Worm (Caenorhabditis elegans) whole organism, L4/young adult: Measurements from ENCODE around the gene C16D9.3.

ENCODE experiments used
- W03F9.2 ChIP-seq: fragments of 150-350 bp; optimal IDR thresholded peaks from 2 replicates; lab custom pipeline; 2014; ENCODE audit warnings: missing biosample characterization, missing genetic modification characterization
- dao-5 ChIP-seq: sonication (generic microtip); optimal IDR thresholded peaks from 2 replicates; lab custom pipeline; 2016; ENCODE audit warnings: missing genotype, missing genetic modification characterization, moderate library complexity, missing compliant biosample characterization

DNA sequence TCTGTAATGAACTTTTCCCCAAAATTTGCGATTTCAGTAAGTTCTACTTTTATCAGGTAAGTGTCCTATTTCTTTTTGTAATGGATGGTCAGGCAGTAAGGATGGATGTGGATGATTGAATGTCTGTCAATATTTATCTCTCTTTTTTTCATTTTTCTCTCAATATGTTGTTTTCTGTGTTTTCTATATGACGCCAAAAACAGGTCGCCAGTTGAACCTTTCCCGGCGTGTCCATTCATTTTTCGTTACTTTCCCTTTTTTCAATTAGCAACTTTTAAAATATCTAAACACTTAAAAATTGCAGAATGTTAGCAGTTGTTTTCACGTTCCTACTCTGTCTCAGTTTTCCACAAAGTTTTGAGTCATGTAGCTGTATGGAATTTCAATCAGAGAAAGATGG, 32.9 kb downstream of the C16D9.3 start, which contains the start of gene timp-1:
- TF ChIP-seq W03F9.2 (tag; lab: Kevin White, UChicago), result no peak
- TF ChIP-seq dao-5 (tag; lab: Kevin White, UChicago), result no peak
